Fruit fly (Drosophila melanogaster) whole organism, embryonic: ENCODE results near the gene CG9674.
A peak's percentile ranks its signal among the peaks of the same experiment; 100 is the strongest.

ENCODE experiments used
- Atf3 ChIP-seq: fragments of 200-800 bp; sonication (Bioruptor generic); optimal IDR thresholded peaks from 3 replicates; lab custom pipeline; 2016; ENCODE audit warnings: missing biosample characterization, missing genetic modification characterization
- CG11398 ChIP-seq: fragments of 200-800 bp; sonication (Bioruptor generic); optimal IDR thresholded peaks from 2 replicates; lab custom pipeline; 2016; ENCODE audit warnings: missing biosample characterization, missing genetic modification characterization
- CG12299 ChIP-seq: fragments of 200-800 bp; sonication (Bioruptor generic); optimal IDR thresholded peaks from 2 replicates; lab custom pipeline; 2018; ENCODE audit warnings: missing biosample characterization, mild to moderate bottlenecking, missing genetic modification characterization
- CG13624 ChIP-seq: fragments of 200-800 bp; sonication (Bioruptor generic); optimal IDR thresholded peaks from 2 replicates; lab custom pipeline; 2016; ENCODE audit warnings: missing biosample characterization, missing genetic modification characterization
- CG14965 ChIP-seq: fragments of 200-800 bp; sonication (Bioruptor generic); optimal IDR thresholded peaks from 2 replicates; lab custom pipeline; 2016; ENCODE audit warnings: missing biosample characterization, missing genetic modification characterization, borderline replicate concordance
- CG15601 ChIP-seq: fragments of 200-800 bp; sonication (Bioruptor generic); optimal IDR thresholded peaks from 3 replicates; lab custom pipeline; 2019; ENCODE audit warnings: missing biosample characterization, mild to moderate bottlenecking, missing genetic modification characterization, moderate library complexity
- CG2889 ChIP-seq: fragments of 200-800 bp; sonication (Bioruptor generic); IDR thresholded peaks from 3 replicates; pipeline ENCODE4 v1.3.6; 2022; ENCODE audit warnings: missing biosample characterization, missing genetic modification characterization
- CG32772 ChIP-seq: fragments of 200-800 bp; sonication (Bioruptor generic); IDR thresholded peaks from 2 replicates; pipeline ENCODE4 v1.3.6; 2022; ENCODE audit warnings: missing biosample characterization, missing genetic modification characterization
- CG4617 ChIP-seq: fragments of 200-800 bp; sonication (Bioruptor generic); optimal IDR thresholded peaks from 3 replicates; lab custom pipeline; 2016; ENCODE audit warnings: missing biosample characterization, missing genetic modification characterization, borderline replicate concordance
- CG5180 ChIP-seq: fragments of 200-800 bp; sonication (Bioruptor generic); optimal IDR thresholded peaks from 3 replicates; lab custom pipeline; 2017; ENCODE audit warnings: missing biosample characterization, missing genetic modification characterization, mild to moderate bottlenecking, moderate library complexity, missing genetic modification reagents
- CG6254 ChIP-seq: fragments of 200-800 bp; sonication (Bioruptor generic); optimal IDR thresholded peaks from 3 replicates; lab custom pipeline; 2017; ENCODE audit warnings: mild to moderate bottlenecking, missing biosample characterization, missing genetic modification reagents, missing genetic modification characterization
- CG7963 ChIP-seq: fragments of 200-800 bp; sonication (Bioruptor generic); IDR thresholded peaks from 3 replicates; pipeline ENCODE4 v1.3.6; 2022; ENCODE audit warnings: missing biosample characterization, missing genetic modification characterization; ENCODE audit not compliant: partially characterized antibody
- CG7987 ChIP-seq: fragments of 200-800 bp; sonication (Bioruptor generic); optimal IDR thresholded peaks from 2 replicates; lab custom pipeline; 2018; ENCODE audit warnings: missing biosample characterization, mild to moderate bottlenecking, missing genetic modification characterization, moderate library complexity
- CG8290 ChIP-seq, 3 experiments: fragments of 200-800 bp; sonication (Bioruptor generic); optimal IDR thresholded peaks; 2 replicates each; lab custom pipeline; 2016 to 2019; ENCODE audit warnings: missing biosample characterization in 3 of 3, missing genetic modification characterization in 3 of 3, mild to moderate bottlenecking in 2 of 3, moderate library complexity in 1 of 3
- CG9817 ChIP-seq: fragments of 200-800 bp; sonication (Bioruptor generic); optimal IDR thresholded peaks from 2 replicates; lab custom pipeline; 2018; ENCODE audit warnings: missing biosample characterization, mild to moderate bottlenecking, missing genetic modification characterization, moderate library complexity
- CTCF ChIP-seq: fragments of 200-800 bp; sonication (Bioruptor generic); optimal IDR thresholded peaks from 2 replicates; lab custom pipeline; 2017; ENCODE audit warnings: missing biosample characterization, mild to moderate bottlenecking, missing genetic modification characterization, moderate library complexity
- D ChIP-seq, 2 experiments: fragments of 200-800 bp in 1 of 2; fragments of >200 bp in 1 of 2; sonication (Bioruptor generic) in 1 of 2; optimal IDR thresholded peaks; 2 replicates in 1 of 2; 3 replicates in 1 of 2; lab custom pipeline; 2017; ENCODE audit warnings: mild to moderate bottlenecking in 1 of 2, missing biosample characterization in 1 of 2, missing genetic modification characterization in 1 of 2, missing genetic modification reagents in 1 of 2
- D19B ChIP-seq: fragments of 200-800 bp; sonication (Bioruptor generic); optimal IDR thresholded peaks from 2 replicates; lab custom pipeline; 2017; ENCODE audit warnings: missing biosample characterization, mild to moderate bottlenecking, missing genetic modification characterization
- Dad ChIP-seq: fragments of 200-800 bp; sonication (Bioruptor generic); optimal IDR thresholded peaks from 3 replicates; lab custom pipeline; 2016; ENCODE audit warnings: missing biosample characterization, missing genetic modification characterization
- Dip2 ChIP-seq: fragments of 200-800 bp; sonication (Bioruptor generic); IDR thresholded peaks from 2 replicates; pipeline ENCODE4 v1.3.6; 2022; ENCODE audit warnings: missing biosample characterization, missing genetic modification characterization
- Ets65A ChIP-seq: fragments of 200-800 bp; sonication (Bioruptor generic); peaks from one replicate; lab custom pipeline; 2016; ENCODE audit warnings: missing biosample characterization, missing genetic modification characterization
- Fer2 ChIP-seq: fragments of 200-800 bp; sonication (Bioruptor generic); optimal IDR thresholded peaks from 2 replicates; lab custom pipeline; 2018; ENCODE audit warnings: missing biosample characterization, mild to moderate bottlenecking, missing genetic modification characterization, moderate library complexity
- Fer3 ChIP-seq: fragments of 200-800 bp; sonication (Bioruptor generic); optimal IDR thresholded peaks from 2 replicates; lab custom pipeline; 2018; ENCODE audit warnings: missing biosample characterization, mild to moderate bottlenecking, missing genetic modification characterization, moderate library complexity
- Hr78 ChIP-seq, 2 experiments: fragments of 200-800 bp in 1 of 2; fragments of >200 bp in 1 of 2; sonication (Bioruptor generic) in 1 of 2; optimal IDR thresholded peaks; 2 replicates each; lab custom pipeline; 2017 to 2019; ENCODE audit warnings: missing biosample characterization in 2 of 2, missing genetic modification characterization in 2 of 2, mild to moderate bottlenecking in 1 of 2, moderate library complexity in 1 of 2
- MESR4 ChIP-seq: fragments of 200-800 bp; sonication (Bioruptor generic); optimal IDR thresholded peaks from 2 replicates; lab custom pipeline; 2018; ENCODE audit warnings: missing biosample characterization, mild to moderate bottlenecking, missing genetic modification characterization, moderate library complexity
- Neu2 ChIP-seq: fragments of 200-800 bp; sonication (Bioruptor generic); optimal IDR thresholded peaks from 3 replicates; lab custom pipeline; 2016; ENCODE audit warnings: missing biosample characterization, missing genetic modification characterization, borderline replicate concordance
- PHDP ChIP-seq: fragments of 200-800 bp; sonication (Bioruptor generic); optimal IDR thresholded peaks from 3 replicates; lab custom pipeline; 2018; ENCODE audit warnings: missing biosample characterization, mild to moderate bottlenecking, missing genetic modification characterization, moderate library complexity
- Taf1 ChIP-seq: fragments of 200-800 bp; sonication (Bioruptor generic); IDR thresholded peaks from 2 replicates; pipeline ENCODE4 v1.3.6; 2022; ENCODE audit warnings: missing biosample characterization, missing genetic modification characterization
- Usf ChIP-seq: fragments of 200-800 bp; sonication (Bioruptor generic); optimal IDR thresholded peaks from 2 replicates; lab custom pipeline; 2017; ENCODE audit warnings: missing genotype, missing biosample characterization, missing genetic modification characterization
- Xrp1 ChIP-seq: fragments of 200-800 bp; sonication (Bioruptor generic); IDR thresholded peaks from 2 replicates; pipeline ENCODE4 v1.3.6; 2022; ENCODE audit warnings: missing biosample characterization, missing genetic modification characterization
- aop ChIP-seq: fragments of 200-800 bp; sonication (Bioruptor generic); IDR thresholded peaks from 2 replicates; pipeline ENCODE4 v1.3.6; 2022; ENCODE audit warnings: missing biosample characterization, missing genetic modification characterization
- az2 ChIP-seq: fragments of 200-800 bp; sonication (Bioruptor generic); optimal IDR thresholded peaks from 3 replicates; lab custom pipeline; 2016; ENCODE audit warnings: missing biosample characterization, missing genetic modification characterization
- cas ChIP-seq: fragments of 200-800 bp; sonication (Bioruptor generic); IDR thresholded peaks from 2 replicates; pipeline ENCODE4 v1.3.6; 2022; ENCODE audit warnings: missing biosample characterization, missing genetic modification characterization
- dpn ChIP-seq, 2 experiments: fragments of 200-800 bp; sonication (Bioruptor generic); optimal IDR thresholded peaks; 3 replicates each; lab custom pipeline; 2016; ENCODE audit warnings: missing biosample characterization in 2 of 2, missing genetic modification characterization in 2 of 2
- esg ChIP-seq: fragments of 200-800 bp; sonication (Bioruptor generic); conservative IDR thresholded peaks from 2 replicates; pipeline ENCODE4 v1.3.6; 2022; ENCODE audit warnings: missing biosample characterization, missing genetic modification characterization
- ewg ChIP-seq: fragments of 200-800 bp; sonication (Bioruptor generic); optimal IDR thresholded peaks from 3 replicates; lab custom pipeline; 2017; ENCODE audit warnings: mild to moderate bottlenecking, missing biosample characterization, missing genetic modification reagents, missing genetic modification characterization
- fd96Cb ChIP-seq: fragments of 200-800 bp; sonication (Bioruptor generic); optimal IDR thresholded peaks from 2 replicates; lab custom pipeline; 2018; ENCODE audit warnings: missing biosample characterization, mild to moderate bottlenecking, missing genetic modification characterization, moderate library complexity
- gem ChIP-seq: fragments of 200-800 bp; sonication (Bioruptor generic); optimal IDR thresholded peaks from 2 replicates; lab custom pipeline; 2019; ENCODE audit warnings: missing biosample characterization, mild to moderate bottlenecking, missing genetic modification characterization, moderate library complexity
- hkb ChIP-seq, 2 experiments: fragments of 200-800 bp in 1 of 2; fragments of >200 bp in 1 of 2; sonication (Bioruptor generic) in 1 of 2; IDR thresholded peaks in 1 of 2; optimal IDR thresholded peaks in 1 of 2; 2 replicates each; pipeline versions ENCODE4 v1.3.6 to Lab custom; 2017 to 2022; ENCODE audit warnings: missing biosample characterization in 1 of 2, missing genetic modification characterization in 1 of 2
- hth ChIP-seq: fragments of >200 bp; optimal IDR thresholded peaks from 2 replicates; lab custom pipeline; 2017; ENCODE audit warnings: inconsistent platforms
- lola ChIP-seq, 3 experiments: fragments of >200 bp in 2 of 3; fragments of 200-800 bp in 1 of 3; sonication (Bioruptor generic) in 1 of 3; optimal IDR thresholded peaks; 2 replicates each; lab custom pipeline; 2017 to 2019; ENCODE audit warnings: missing biosample characterization in 3 of 3, missing genetic modification characterization in 3 of 3, mild to moderate bottlenecking in 1 of 3, moderate library complexity in 1 of 3
- ranshi ChIP-seq: fragments of 200-800 bp; sonication (Bioruptor generic); IDR thresholded peaks from 2 replicates; pipeline ENCODE4 v1.3.6; 2022; ENCODE audit warnings: missing biosample characterization, missing genetic modification characterization
- sim ChIP-seq: fragments of 200-800 bp; sonication (Bioruptor generic); IDR thresholded peaks from 2 replicates; pipeline ENCODE4 v1.3.6; 2022; ENCODE audit warnings: missing biosample characterization, missing genetic modification characterization
- ssp ChIP-seq: fragments of 200-800 bp; sonication (Bioruptor generic); IDR thresholded peaks from 2 replicates; pipeline ENCODE4 v1.3.6; 2022; ENCODE audit warnings: missing biosample characterization, missing genetic modification characterization
- vvl ChIP-seq: fragments of 200-800 bp; sonication (Bioruptor generic); IDR thresholded peaks from 2 replicates; pipeline ENCODE4 v1.3.6; 2022; ENCODE audit warnings: missing biosample characterization, missing genetic modification characterization
- wor ChIP-seq: fragments of 200-800 bp; sonication (Bioruptor generic); IDR thresholded peaks from 2 replicates; pipeline ENCODE4 v1.3.6; 2022; ENCODE audit warnings: missing biosample characterization, missing genetic modification characterization

The CG9674 gene

DNA sequence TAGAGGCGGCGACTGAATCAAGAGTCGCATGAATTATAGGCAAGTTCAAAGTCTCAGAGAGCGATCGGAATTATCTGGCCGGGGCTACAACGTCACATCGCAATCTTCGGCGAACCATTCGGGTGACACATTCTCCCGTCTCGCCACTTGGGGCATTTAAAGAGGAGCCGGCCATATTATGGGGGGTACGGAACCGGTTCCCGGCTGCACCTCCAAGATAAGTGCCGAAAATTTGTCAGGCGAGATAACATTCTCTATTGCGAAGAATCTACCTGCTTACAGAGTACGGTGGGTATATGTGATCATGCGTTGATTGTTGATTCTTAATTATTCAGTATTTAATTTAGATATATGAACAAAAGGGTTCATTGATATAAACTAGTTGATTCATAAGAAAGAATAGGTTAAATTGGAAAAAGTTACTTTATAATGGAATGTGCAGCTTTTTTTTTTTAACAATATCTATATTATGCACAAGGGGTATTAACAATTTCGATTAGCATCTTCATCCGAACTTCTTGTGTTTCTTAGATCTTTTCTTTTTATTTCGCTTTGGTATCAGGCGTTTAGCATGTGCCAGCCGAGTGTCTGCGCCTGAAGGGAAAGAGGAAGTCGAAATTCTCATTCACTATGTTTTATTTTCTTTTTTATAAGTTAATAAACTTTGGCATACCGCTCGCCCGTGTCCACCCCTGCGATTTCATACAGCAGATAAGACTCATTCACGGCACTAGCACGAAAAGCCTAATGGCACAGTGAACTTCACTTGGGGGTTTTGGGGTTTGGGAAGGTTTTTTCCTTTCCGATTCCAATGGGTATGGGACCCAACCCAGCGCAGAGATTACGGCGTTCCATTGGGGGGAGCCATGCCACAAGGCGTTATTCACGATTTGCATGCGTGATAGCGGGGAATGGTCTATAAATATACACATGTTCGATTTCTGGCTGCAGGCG lies 5.8 kb downstream of the CG9674 start (continued):
- TF ChIP-seq wor (GFP tag; lab: Robert Waterston, UW) (no peak), CTCF (no peak), Neu2 (GFP tag; lab: Kevin White, UChicago) (no peak), CG14965 (GFP tag; lab: Kevin White, UChicago) (no peak), dpn (GFP tag; optimal IDR thresholded peaks at IDR 0.05; lab: Kevin White, UChicago) (peak in 1 of 2 experiments; percentile 55), aop (no peak), CG11398 (no peak), Dip2 (GFP tag; lab: Robert Waterston, UW) (no peak), CG4617 (GFP tag; lab: Kevin White, UChicago) (peak; percentile 2), CG7963 (GFP tag; lab: Robert Waterston, UW) (no peak), Taf1 (GFP tag; lab: Robert Waterston, UW) (no peak), esg (GFP tag; lab: Robert Waterston, UW) (no peak), D19B (GFP tag; lab: Kevin White, UChicago) (peak; percentile 97), gem (tag; lab: Kevin White, UChicago) (peak; percentile 76), cas (GFP tag; lab: Robert Waterston, UW) (no peak), ranshi (peak; percentile 9; the same call in 1 of the 2 replicates), Fer2 (tag; lab: Kevin White, UChicago) (no peak), CG15601 (tag; lab: Kevin White, UChicago) (peak; percentile 43), CG5180 (GFP tag; lab: Kevin White, UChicago) (no peak), CG12299 (tag; lab: Kevin White, UChicago) (no peak), CG32772 (0 out of 2 replicates have a peak, but pooled peaks have one; percentile 26), ssp (GFP tag; lab: Robert Waterston, UW) (peak; percentile 30; the same call in 1 of the 2 replicates), hkb (optimal IDR thresholded peaks at IDR 0.05; lab: Kevin White, UChicago) (no peak), hkb (GFP tag; IDR thresholded peaks at IDR 0.05; lab: Robert Waterston, UW) (no peak; the same call in 1 of the 2 replicates), MESR4 (GFP tag; lab: Kevin White, UChicago) (no peak), az2 (GFP tag; lab: Kevin White, UChicago) (peak; percentile 59), Fer3 (tag; lab: Kevin White, UChicago) (peak; percentile 50), Xrp1 (GFP tag; lab: Robert Waterston, UW) (peak; percentile 84), CG8290 (GFP tag; optimal IDR thresholded peaks at IDR 0.05; lab: Kevin White, UChicago) (no peak), CG8290 (tag; optimal IDR thresholded peaks at IDR 0.05; lab: Kevin White, UChicago) (peak in 1 of 2 experiments; percentile 27), Ets65A (GFP tag; lab: Kevin White, UChicago) (peak; percentile 80), D (optimal IDR thresholded peaks at IDR 0.05; lab: Kevin White, UChicago) (no peak), D (GFP tag; optimal IDR thresholded peaks at IDR 0.05; lab: Kevin White, UChicago) (peak; percentile 71), fd96Cb (tag; lab: Kevin White, UChicago) (peak; percentile 64), sim (GFP tag; lab: Robert Waterston, UW) (no peak), CG6254 (peak; percentile 0), ewg (GFP tag; lab: Kevin White, UChicago) (peak; percentile 15), Hr78 (GFP tag; optimal IDR thresholded peaks at IDR 0.05; lab: Kevin White, UChicago) (peak in 1 of 2 experiments; percentile 34), hth (lab: Kevin White, UChicago) (no peak), PHDP (tag; lab: Kevin White, UChicago) (peak; percentile 61), CG13624 (GFP tag; lab: Kevin White, UChicago) (peak; percentile 12), CG9817 (tag; lab: Kevin White, UChicago) (no peak), CG2889 (GFP tag; lab: Robert Waterston, UW) (no peak), Dad (no peak), lola (GFP tag; optimal IDR thresholded peaks at IDR 0.05; lab: Kevin White, UChicago) (peak in 1 of 3 experiments; percentile 64), Usf (GFP tag; lab: Kevin White, UChicago) (peak; percentile 22), Atf3 (GFP tag; lab: Kevin White, UChicago) (no peak), CG7987 (GFP tag; lab: Kevin White, UChicago) (peak; percentile 81), vvl (GFP tag; lab: Robert Waterston, UW) (peak; percentile 69; the same call in 1 of the 2 replicates)
